Fruit fly (Drosophila melanogaster) whole organism, embryonic: ENCODE results near the gene r-l.

ENCODE experiments used
- Aef1 ChIP-seq: fragments of 200-800 bp; sonication (Bioruptor generic); IDR thresholded peaks from 3 replicates; pipeline ENCODE4 v1.3.6; 2022; ENCODE audit warnings: missing biosample characterization, missing genetic modification characterization
- Blimp-1 ChIP-seq: fragments of 200-800 bp; sonication (Bioruptor generic); optimal IDR thresholded peaks from 3 replicates; lab custom pipeline; 2018; ENCODE audit warnings: missing biosample characterization, missing genetic modification characterization, mild to moderate bottlenecking, moderate library complexity, missing genetic modification reagents
- C15 ChIP-seq: fragments of 200-800 bp; sonication (Bioruptor generic); IDR thresholded peaks from 3 replicates; pipeline ENCODE4 v1.3.6; 2022; ENCODE audit warnings: missing biosample characterization, missing genetic modification characterization
- CG10321 ChIP-seq: fragments of 200-800 bp; sonication (Bioruptor generic); IDR thresholded peaks from 2 replicates; pipeline ENCODE4 v1.3.6; 2022; ENCODE audit warnings: missing biosample characterization, missing genetic modification characterization
- CG11456 ChIP-seq: fragments of 200-800 bp; sonication (Bioruptor generic); IDR thresholded peaks from 3 replicates; pipeline ENCODE4 v1.3.6; 2022; ENCODE audit warnings: missing biosample characterization, missing genetic modification characterization
- CG14710 ChIP-seq: fragments of 200-800 bp; sonication (Bioruptor generic); optimal IDR thresholded peaks from 3 replicates; lab custom pipeline; 2019; ENCODE audit warnings: missing biosample characterization, mild to moderate bottlenecking, missing genetic modification characterization, moderate library complexity
- CG15696 ChIP-seq: fragments of 200-800 bp; sonication (Bioruptor generic); optimal IDR thresholded peaks from 2 replicates; lab custom pipeline; 2019; ENCODE audit warnings: missing biosample characterization, mild to moderate bottlenecking, missing genetic modification characterization, moderate library complexity
- CG17186 ChIP-seq: fragments of 200-800 bp; sonication (Bioruptor generic); optimal IDR thresholded peaks from 3 replicates; lab custom pipeline; 2017; ENCODE audit warnings: missing biosample characterization, missing genetic modification reagents, missing genetic modification characterization
- CG2875 ChIP-seq: fragments of 200-800 bp; sonication (Bioruptor generic); optimal IDR thresholded peaks from 2 replicates; lab custom pipeline; 2017; ENCODE audit warnings: missing biosample characterization, mild to moderate bottlenecking, missing genetic modification characterization, missing genetic modification reagents
- CG30020 ChIP-seq: fragments of 200-800 bp; optimal IDR thresholded peaks from 2 replicates; lab custom pipeline; 2019; ENCODE audit warnings: missing biosample characterization, mild to moderate bottlenecking, missing genetic modification characterization, moderate library complexity
- CG31365 ChIP-seq: fragments of 200-800 bp; sonication (Bioruptor generic); optimal IDR thresholded peaks from 2 replicates; lab custom pipeline; 2018; ENCODE audit warnings: missing biosample characterization, mild to moderate bottlenecking, missing genetic modification characterization
- CG33213 ChIP-seq: fragments of 200-800 bp; sonication (Bioruptor generic); optimal IDR thresholded peaks from 3 replicates; lab custom pipeline; 2016; ENCODE audit warnings: missing biosample characterization, missing genetic modification characterization
- CG4404 ChIP-seq: fragments of 200-800 bp; sonication (Bioruptor generic); IDR thresholded peaks from 2 replicates; pipeline ENCODE4 v1.3.6; 2022; ENCODE audit warnings: missing biosample characterization, missing genetic modification characterization
- CG6272 ChIP-seq: fragments of 200-800 bp; sonication (Bioruptor generic); IDR thresholded peaks from 2 replicates; pipeline ENCODE4 v1.3.6; 2022; ENCODE audit warnings: missing biosample characterization, missing genetic modification characterization
- CG8290 ChIP-seq, 3 experiments: fragments of 200-800 bp; sonication (Bioruptor generic); optimal IDR thresholded peaks; 2 replicates each; lab custom pipeline; 2016 to 2019; ENCODE audit warnings: missing biosample characterization in 3 of 3, missing genetic modification characterization in 3 of 3, mild to moderate bottlenecking in 2 of 3, moderate library complexity in 1 of 3
- CG8478 ChIP-seq: fragments of >200 bp; optimal IDR thresholded peaks from 2 replicates; lab custom pipeline; 2018
- CTCF ChIP-seq: fragments of 200-800 bp; sonication (Bioruptor generic); optimal IDR thresholded peaks from 2 replicates; lab custom pipeline; 2017; ENCODE audit warnings: missing biosample characterization, mild to moderate bottlenecking, missing genetic modification characterization, moderate library complexity
- Dfd ChIP-seq, 2 experiments: fragments of >200 bp; optimal IDR thresholded peaks; 2 replicates each; lab custom pipeline; 2017; ENCODE audit warnings: missing biosample characterization in 2 of 2, missing genetic modification characterization in 2 of 2
- Dp ChIP-seq: fragments of 200-800 bp; sonication (Bioruptor generic); optimal IDR thresholded peaks from 2 replicates; lab custom pipeline; 2018; ENCODE audit warnings: missing biosample characterization, mild to moderate bottlenecking, missing genetic modification characterization, moderate library complexity
- E2f2 ChIP-seq: fragments of 200-800 bp; sonication (Bioruptor generic); IDR thresholded peaks from 2 replicates; pipeline ENCODE4 v1.3.6; 2022; ENCODE audit warnings: missing biosample characterization, missing genetic modification characterization
- Eip74EF ChIP-seq, 2 experiments: fragments of 200-800 bp in 1 of 2; fragments of >200 bp in 1 of 2; sonication (Bioruptor generic) in 1 of 2; optimal IDR thresholded peaks; 2 replicates each; lab custom pipeline; 2017 to 2019; ENCODE audit warnings: missing biosample characterization in 2 of 2, missing genetic modification characterization in 2 of 2, mild to moderate bottlenecking in 1 of 2, moderate library complexity in 1 of 2
- Lpt ChIP-seq: fragments of >200 bp; optimal IDR thresholded peaks from 2 replicates; lab custom pipeline; 2018; ENCODE audit warnings: missing biosample characterization, missing genetic modification characterization
- Mad ChIP-seq: fragments of 200-800 bp; sonication (Bioruptor generic); optimal IDR thresholded peaks from 2 replicates; lab custom pipeline; 2016; ENCODE audit warnings: missing biosample characterization, missing genetic modification characterization
- Med ChIP-seq: fragments of 200-800 bp; sonication (Bioruptor generic); peaks from one replicate; lab custom pipeline; 2016; ENCODE audit warnings: missing biosample characterization, missing genetic modification characterization, mild to moderate bottlenecking, inconsistent platforms, moderate library complexity
- Myb ChIP-seq: fragments of 200-800 bp; sonication (Bioruptor generic); optimal IDR thresholded peaks from 2 replicates; lab custom pipeline; 2016; ENCODE audit warnings: missing biosample characterization, missing genetic modification characterization
- Poxn ChIP-seq: fragments of 200-800 bp; sonication (Bioruptor generic); IDR thresholded peaks from 2 replicates; pipeline ENCODE4 v1.3.6; 2022; ENCODE audit warnings: missing biosample characterization, missing genetic modification characterization
- Rfx ChIP-seq: fragments of 200-800 bp; sonication (Bioruptor generic); IDR thresholded peaks from 2 replicates; pipeline ENCODE4 v1.3.6; 2022; ENCODE audit warnings: missing biosample characterization, missing genetic modification characterization
- Sry-β ChIP-seq: fragments of 200-800 bp; sonication (Bioruptor generic); optimal IDR thresholded peaks from 2 replicates; lab custom pipeline; 2018; ENCODE audit warnings: missing biosample characterization, mild to moderate bottlenecking, missing genetic modification characterization, moderate library complexity
- Xbp1 ChIP-seq: fragments of 200-800 bp; sonication (Bioruptor generic); optimal IDR thresholded peaks from 3 replicates; lab custom pipeline; 2016; ENCODE audit warnings: missing biosample characterization, mild to moderate bottlenecking, missing genetic modification characterization
- abd-A ChIP-seq: fragments of 200-800 bp; sonication (Bioruptor generic); optimal IDR thresholded peaks from 3 replicates; lab custom pipeline; 2019; ENCODE audit warnings: missing biosample characterization, mild to moderate bottlenecking, missing genetic modification characterization, moderate library complexity
- ci ChIP-seq: fragments of 200-800 bp; sonication (Bioruptor generic); IDR thresholded peaks from 3 replicates; pipeline ENCODE4 v1.3.6; 2022; ENCODE audit warnings: missing biosample characterization, missing genetic modification characterization
- ems ChIP-seq: fragments of 200-800 bp; sonication (Bioruptor generic); optimal IDR thresholded peaks from 3 replicates; lab custom pipeline; 2016; ENCODE audit warnings: missing biosample characterization, missing genetic modification characterization
- exex ChIP-seq: fragments of 200-800 bp; sonication (Bioruptor generic); optimal IDR thresholded peaks from 4 replicates; lab custom pipeline; 2018; ENCODE audit warnings: missing biosample characterization, mild to moderate bottlenecking, missing genetic modification characterization, moderate library complexity
- fd102C ChIP-seq: fragments of 200-800 bp; sonication (Bioruptor generic); optimal IDR thresholded peaks from 2 replicates; lab custom pipeline; 2018; ENCODE audit warnings: missing biosample characterization, mild to moderate bottlenecking, missing genetic modification characterization, moderate library complexity
- hth ChIP-seq: fragments of >200 bp; optimal IDR thresholded peaks from 2 replicates; lab custom pipeline; 2017; ENCODE audit warnings: inconsistent platforms
- insv ChIP-seq, 2 experiments: fragments of 200-800 bp; sonication (Bioruptor generic); optimal IDR thresholded peaks; 3 replicates each; lab custom pipeline; 2016 to 2018; ENCODE audit warnings: missing biosample characterization in 2 of 2, missing genetic modification characterization in 2 of 2
- jing ChIP-seq: fragments of 200-800 bp; sonication (Bioruptor generic); optimal IDR thresholded peaks from 2 replicates; lab custom pipeline; 2018; ENCODE audit warnings: missing biosample characterization, mild to moderate bottlenecking, missing genetic modification characterization
- knrl ChIP-seq: fragments of 200-800 bp; sonication (Bioruptor generic); IDR thresholded peaks from 3 replicates; pipeline ENCODE4 v1.3.6; 2022; ENCODE audit warnings: missing biosample characterization, missing genetic modification characterization; ENCODE audit not compliant: partially characterized antibody
- lola ChIP-seq, 3 experiments: fragments of >200 bp in 2 of 3; fragments of 200-800 bp in 1 of 3; sonication (Bioruptor generic) in 1 of 3; optimal IDR thresholded peaks; 2 replicates each; lab custom pipeline; 2017 to 2019; ENCODE audit warnings: missing biosample characterization in 3 of 3, missing genetic modification characterization in 3 of 3, mild to moderate bottlenecking in 1 of 3, moderate library complexity in 1 of 3
- lov ChIP-seq, 2 experiments: fragments of 200-800 bp in 1 of 2; fragments of >200 bp in 1 of 2; sonication (Bioruptor generic) in 1 of 2; IDR thresholded peaks in 1 of 2; optimal IDR thresholded peaks in 1 of 2; 2 replicates in 1 of 2; 3 replicates in 1 of 2; pipeline versions ENCODE4 v1.3.6 to Lab custom; 2017 to 2022; ENCODE audit warnings: missing biosample characterization in 1 of 2, missing genetic modification characterization in 1 of 2
- nom ChIP-seq: fragments of 200-800 bp; sonication (Bioruptor generic); optimal IDR thresholded peaks from 2 replicates; lab custom pipeline; 2017; ENCODE audit warnings: missing biosample characterization, missing genetic modification characterization, mild to moderate bottlenecking, moderate library complexity, missing genetic modification reagents
- sens ChIP-seq: fragments of 200-800 bp; sonication (Bioruptor generic); peaks from one replicate; lab custom pipeline; 2016; ENCODE audit warnings: missing biosample characterization, missing genetic modification characterization
- stc ChIP-seq: fragments of 200-800 bp; sonication (Bioruptor generic); IDR thresholded peaks from 2 replicates; pipeline ENCODE4 v1.3.6; 2022; ENCODE audit warnings: missing biosample characterization, missing genetic modification characterization
- stwl ChIP-seq: fragments of 200-800 bp; sonication (Bioruptor generic); optimal IDR thresholded peaks from 3 replicates; lab custom pipeline; 2018; ENCODE audit warnings: missing biosample characterization, mild to moderate bottlenecking, missing genetic modification characterization, moderate library complexity
- tx ChIP-seq: fragments of 200-800 bp; sonication (Bioruptor generic); optimal IDR thresholded peaks from 2 replicates; lab custom pipeline; 2016; ENCODE audit warnings: missing biosample characterization, missing genetic modification characterization
- vvl ChIP-seq: fragments of 200-800 bp; sonication (Bioruptor generic); IDR thresholded peaks from 2 replicates; pipeline ENCODE4 v1.3.6; 2022; ENCODE audit warnings: missing biosample characterization, missing genetic modification characterization
- z ChIP-seq: fragments of 200-800 bp; sonication (Bioruptor generic); IDR thresholded peaks from 3 replicates; pipeline ENCODE4 v1.3.6; 2022; ENCODE audit warnings: missing biosample characterization, missing genetic modification characterization

Gene r-l

DNA sequence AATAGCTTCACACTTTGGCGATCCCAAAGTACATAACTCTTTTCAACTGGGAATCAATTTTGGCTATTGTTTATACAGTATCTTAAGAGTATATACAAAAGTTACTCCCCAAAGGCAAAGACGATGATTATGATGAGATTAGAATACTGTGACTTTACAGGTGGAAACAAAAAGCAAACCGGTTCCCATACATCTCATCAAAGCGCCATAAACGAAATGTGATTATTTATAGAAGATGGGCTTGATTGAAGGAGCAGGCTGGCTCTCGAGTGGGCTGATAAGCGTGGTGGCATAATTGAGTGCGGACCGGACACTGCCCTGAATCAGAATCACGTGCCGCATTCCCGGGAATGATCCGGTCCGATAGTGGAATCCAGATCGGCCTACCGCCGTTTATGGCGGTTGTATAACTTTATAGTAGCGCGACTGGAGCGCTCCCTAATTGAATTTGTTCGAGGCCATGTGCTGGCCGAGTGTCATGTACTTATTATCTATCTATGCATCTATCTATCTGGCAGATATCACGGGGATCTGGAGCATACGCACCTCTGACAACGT, 1.1 kb downstream of the r-l start (continued):
- no peak for TF ChIP-seq CG33213
- peak; percentile 74 for TF ChIP-seq exex (tag; lab: Kevin White, UChicago)

DNA sequence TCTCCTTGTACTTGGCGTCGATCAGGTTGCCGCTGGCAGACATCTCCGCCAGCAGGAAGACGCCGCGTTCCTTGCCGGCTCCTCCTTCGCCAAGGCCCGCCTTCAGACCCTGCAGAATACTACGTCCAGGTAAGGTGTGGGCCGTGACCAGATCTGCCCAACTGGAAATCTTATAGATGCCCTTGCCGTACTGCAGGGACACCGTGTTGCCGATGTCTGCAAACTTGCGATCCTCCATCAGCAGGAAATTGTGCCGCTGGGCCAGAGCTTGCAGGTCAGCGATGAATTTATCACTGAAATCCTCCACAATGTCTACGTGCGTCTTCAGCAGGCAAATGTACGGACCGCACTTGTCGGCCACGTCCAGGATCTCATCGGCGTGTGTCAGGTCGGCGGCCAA, 1.8 kb downstream of the r-l start:
- peak; percentile 29 for TF ChIP-seq CG8478 (lab: Kevin White, UChicago)
- TF ChIP-seq lov (optimal IDR thresholded peaks at IDR 0.05; lab: Kevin White, UChicago): no peak
- 0 out of 3 replicates have a peak, but pooled peaks have one; percentile 38 for TF ChIP-seq lov (GFP tag; IDR thresholded peaks at IDR 0.05; lab: Robert Waterston, UW)
- TF ChIP-seq CG11456: 0 out of 3 replicates have a peak, but pooled peaks have one; percentile 19
- TF ChIP-seq Med: peak; percentile 70
- no peak for TF ChIP-seq Xbp1 (GFP tag; lab: Kevin White, UChicago)
- peak; percentile 4 for TF ChIP-seq sens (GFP tag; lab: Kevin White, UChicago)

DNA sequence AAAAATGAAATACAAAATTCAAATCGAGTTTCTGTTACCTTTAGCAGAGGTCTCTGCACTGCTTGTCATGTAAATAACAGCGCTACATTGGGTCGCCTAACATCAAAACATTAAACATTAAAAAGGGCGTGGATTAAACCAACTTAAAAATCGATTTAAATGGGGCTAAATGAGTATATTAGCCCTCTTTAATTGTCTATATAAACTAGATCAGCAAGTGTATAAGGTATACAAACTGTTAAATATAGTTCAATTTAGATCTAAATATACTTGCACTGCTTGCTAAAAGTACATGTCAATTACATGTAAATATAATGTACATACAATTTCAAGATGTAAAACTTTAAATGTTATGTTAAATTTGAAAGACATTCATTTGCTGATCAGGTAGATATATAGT, 3.4 kb downstream of the r-l start:
- no peak for TF ChIP-seq z (GFP tag; lab: Robert Waterston, UW)
- no peak for TF ChIP-seq CG8290 (GFP tag; optimal IDR thresholded peaks at IDR 0.05; lab: Kevin White, UChicago)
- no peak for TF ChIP-seq CG8290 (tag; optimal IDR thresholded peaks at IDR 0.05; lab: Kevin White, UChicago)
- TF ChIP-seq Eip74EF (GFP tag; optimal IDR thresholded peaks at IDR 0.05; lab: Kevin White, UChicago): peak in 1 of 2 experiments; percentile 72
- no peak for TF ChIP-seq CG30020 (tag; lab: Kevin White, UChicago)
- no peak for TF ChIP-seq CG15696
- peak; percentile 12 for TF ChIP-seq CG14710 (tag; lab: Kevin White, UChicago)
- no peak for TF ChIP-seq jing
- TF ChIP-seq lola (GFP tag; optimal IDR thresholded peaks at IDR 0.05; lab: Kevin White, UChicago): no peak
- TF ChIP-seq Aef1 (GFP tag; lab: Robert Waterston, UW): no peak
- peak; percentile 81 for TF ChIP-seq CTCF (GFP tag; lab: Kevin White, UChicago)
- TF ChIP-seq CG10321 (GFP tag; lab: Robert Waterston, UW): no peak
- no peak for TF ChIP-seq CG6272 (GFP tag; lab: Robert Waterston, UW)
- TF ChIP-seq E2f2 (GFP tag; lab: Robert Waterston, UW): 0 out of 2 replicates have a peak, but pooled peaks have one; percentile 31
- no peak for TF ChIP-seq vvl
- TF ChIP-seq Dfd (GFP tag; optimal IDR thresholded peaks at IDR 0.05; lab: Kevin White, UChicago): peak in 1 of 2 experiments; percentile 54
- no peak for TF ChIP-seq CG2875 (GFP tag; lab: Kevin White, UChicago)
- TF ChIP-seq Sry-β (GFP tag; lab: Kevin White, UChicago): no peak
- TF ChIP-seq C15 (GFP tag; lab: Robert Waterston, UW): no peak
- no peak for TF ChIP-seq Poxn (GFP tag; lab: Robert Waterston, UW)
- no peak for TF ChIP-seq CG4404 (GFP tag; lab: Robert Waterston, UW)
- TF ChIP-seq tx (GFP tag; lab: Kevin White, UChicago): no peak
- no peak for TF ChIP-seq Lpt (GFP tag; lab: Kevin White, UChicago)
- TF ChIP-seq Rfx (GFP tag; lab: Robert Waterston, UW): no peak
- TF ChIP-seq CG31365 (tag; lab: Kevin White, UChicago): peak; percentile 91
- TF ChIP-seq Blimp-1 (GFP tag; lab: Kevin White, UChicago): no peak
- no peak for TF ChIP-seq Mad (GFP tag; lab: Kevin White, UChicago)
- TF ChIP-seq insv (GFP tag; optimal IDR thresholded peaks at IDR 0.05; lab: Kevin White, UChicago): peak in 1 of 2 experiments; percentile 4
- TF ChIP-seq fd102C (GFP tag; lab: Kevin White, UChicago): no peak
- TF ChIP-seq nom (GFP tag; lab: Kevin White, UChicago): no peak
- TF ChIP-seq ci: no peak
- TF ChIP-seq stc (GFP tag; lab: Robert Waterston, UW): no peak
- TF ChIP-seq Med: peak; percentile 28
- no peak for TF ChIP-seq abd-A (tag; lab: Kevin White, UChicago)
- no peak for TF ChIP-seq ems (GFP tag; lab: Kevin White, UChicago)
- TF ChIP-seq Dp (GFP tag; lab: Kevin White, UChicago): peak; percentile 20
- TF ChIP-seq hth (lab: Kevin White, UChicago): no peak
- peak; percentile 19 for TF ChIP-seq stwl
- TF ChIP-seq CG17186: no peak
- peak; percentile 62 for TF ChIP-seq knrl (GFP tag; lab: Robert Waterston, UW)
- TF ChIP-seq Myb (GFP tag; lab: Kevin White, UChicago): peak; percentile 59
